Fruit fly (Drosophila melanogaster) whole organism, prepupa: ENCODE measurements around the gene trk.

Experiments used
- Blimp-1 ChIP-seq: fragments of 200-800 bp; sonication (Bioruptor generic); optimal IDR thresholded peaks from 3 replicates; lab custom pipeline; 2017; ENCODE audit warnings: missing biosample characterization, missing genetic modification characterization, mild to moderate bottlenecking, moderate library complexity, missing genetic modification reagents
- CG11762 ChIP-seq: fragments of 200-800 bp; sonication (Bioruptor generic); optimal IDR thresholded peaks from 3 replicates; lab custom pipeline; 2016; ENCODE audit warnings: missing biosample characterization, missing genetic modification characterization; ENCODE audit not compliant: insufficient read depth
- CG15336 ChIP-seq: fragments of 200-800 bp; sonication (Bioruptor generic); IDR thresholded peaks from 2 replicates; pipeline ENCODE4 v1.3.6; 2022; ENCODE audit warnings: missing biosample characterization, missing genetic modification characterization
- CG34406 ChIP-seq: fragments of 200-800 bp; sonication (Bioruptor generic); optimal IDR thresholded peaks from 3 replicates; lab custom pipeline; 2016; ENCODE audit warnings: missing biosample characterization, missing genetic modification characterization
- CG3919 ChIP-seq: fragments of 200-800 bp; sonication (Bioruptor generic); optimal IDR thresholded peaks from 3 replicates; lab custom pipeline; 2016; ENCODE audit warnings: missing biosample characterization, missing genetic modification characterization
- Eip93F ChIP-seq: fragments of 200-800 bp; sonication (Bioruptor generic); optimal IDR thresholded peaks from 2 replicates; lab custom pipeline; 2016; ENCODE audit warnings: missing biosample characterization, mild to moderate bottlenecking, missing genetic modification characterization
- Hr39 ChIP-seq: fragments of 200-800 bp; sonication (Bioruptor generic); optimal IDR thresholded peaks from 2 replicates; lab custom pipeline; 2016; ENCODE audit warnings: missing biosample characterization, missing genetic modification characterization
- lz ChIP-seq: fragments of 200-800 bp; sonication (Bioruptor generic); optimal IDR thresholded peaks from 3 replicates; lab custom pipeline; 2016; ENCODE audit warnings: missing biosample characterization, missing genetic modification characterization

DNA sequence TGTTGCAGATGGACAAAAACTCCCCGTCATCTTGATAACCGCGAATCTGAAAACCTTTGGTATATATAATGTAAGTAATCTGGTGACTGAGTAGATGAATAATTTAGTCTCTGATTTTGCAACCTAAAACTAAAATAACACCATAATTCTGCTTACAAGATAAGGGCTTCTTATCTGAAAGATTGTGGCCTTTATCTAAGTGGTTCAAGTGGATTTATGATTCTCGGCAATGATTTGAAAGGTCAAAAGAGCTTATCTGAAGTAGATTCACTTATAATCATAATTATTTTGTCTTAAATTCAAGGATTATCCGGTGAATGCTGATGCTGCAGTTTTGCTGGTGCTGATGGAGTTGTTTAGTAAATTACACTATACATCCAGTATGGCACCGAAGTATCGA, 43.8 kb upstream of the trk start:
- TF ChIP-seq CG15336 (no peak), Eip93F (GFP tag; lab: Kevin White, UChicago) (no peak), Blimp-1 (GFP tag; lab: Kevin White, UChicago) (no peak), Hr39 (GFP tag; lab: Kevin White, UChicago) (no peak), CG34406 (GFP tag; lab: Kevin White, UChicago) (no peak), CG3919 (GFP tag; lab: Kevin White, UChicago) (no peak), lz (GFP tag; lab: Kevin White, UChicago) (no peak), CG11762 (no peak)
